Fruit fly (Drosophila melanogaster): ENCODE data around the gene CG1421.
A peak's percentile ranks its signal among the peaks of the same experiment; 100 is the strongest.

The CG1421 gene

dm6 chr2L:21868712-21869280 is 34.0 kb upstream of the CG1421 start:
- no peak for TF ChIP-seq fru (GFP tag; optimal IDR thresholded peaks at IDR 0.05)
- TF ChIP-seq Hr78 (GFP tag; optimal IDR thresholded peaks at IDR 0.05): no peak
- TF ChIP-seq woc (GFP tag; optimal IDR thresholded peaks at IDR 0.05): no peak
- no peak for TF ChIP-seq sv (GFP tag; optimal IDR thresholded peaks at IDR 0.05)
- no peak for TF ChIP-seq HLH106 (tag; optimal IDR thresholded peaks at IDR 0.05)
- TF ChIP-seq GATAd (GFP tag; optimal IDR thresholded peaks at IDR 0.05): no peak
- no peak for TF ChIP-seq brk (GFP tag; optimal IDR thresholded peaks at IDR 0.05)
- TF ChIP-seq dl (GFP tag; optimal IDR thresholded peaks at IDR 0.05; ENCODE audit: insufficient read depth in 1 of 2, partially characterized antibody in 2 of 2): no peak
- TF ChIP-seq Jra (GFP tag; optimal IDR thresholded peaks at IDR 0.05): no peak
- TF ChIP-seq CrebA (GFP tag; optimal IDR thresholded peaks at IDR 0.05; ENCODE audit: borderline replicate concordance): no peak
- no peak for TF ChIP-seq Myc (optimal IDR thresholded peaks at IDR 0.05)
- TF ChIP-seq OdsH (GFP tag; optimal IDR thresholded peaks at IDR 0.05): no peak
- TF ChIP-seq foxo (GFP tag; optimal IDR thresholded peaks at IDR 0.05): no peak
- no peak for TF ChIP-seq Vsx2 (GFP tag; optimal IDR thresholded peaks at IDR 0.05; ENCODE audit: partially characterized antibody)
- no peak for TF ChIP-seq br (GFP tag; optimal IDR thresholded peaks at IDR 0.05)
- TF ChIP-seq ey (GFP tag; optimal IDR thresholded peaks at IDR 0.05): no peak
- TF ChIP-seq lola (GFP tag; optimal IDR thresholded peaks at IDR 0.05): no peak
- TF ChIP-seq usp (GFP tag; optimal IDR thresholded peaks at IDR 0.05): no peak
- no peak for TF ChIP-seq pan (optimal IDR thresholded peaks at IDR 0.05)
- no peak for TF ChIP-seq psq (GFP tag; optimal IDR thresholded peaks at IDR 0.05)

dm6 chr2L:21871708-21872107 is 31.1 kb upstream of the CG1421 start:
- TF ChIP-seq br (GFP tag; optimal IDR thresholded peaks at IDR 0.05) (no peak), HLH106 (tag; optimal IDR thresholded peaks at IDR 0.05) (no peak), h (GFP tag; optimal IDR thresholded peaks at IDR 0.05) (no peak), CG32264 (GFP tag; optimal IDR thresholded peaks at IDR 0.05) (no peak)

- no peak for TF ChIP-seq h (GFP tag; optimal IDR thresholded peaks at IDR 0.05)
- TF ChIP-seq rgr (GFP tag; optimal IDR thresholded peaks at IDR 0.05): no peak
- TF ChIP-seq HLH106 (tag; optimal IDR thresholded peaks at IDR 0.05): no peak
- no peak for TF ChIP-seq Mio (GFP tag; optimal IDR thresholded peaks at IDR 0.05)
- TF ChIP-seq CG9705 (GFP tag; optimal IDR thresholded peaks at IDR 0.05): no peak
- TF ChIP-seq dl (GFP tag; optimal IDR thresholded peaks at IDR 0.05; ENCODE audit: insufficient read depth in 1 of 2, partially characterized antibody in 2 of 2): no peak
- no peak for TF ChIP-seq N (GFP tag; optimal IDR thresholded peaks at IDR 0.05)
- TF ChIP-seq sv (GFP tag; optimal IDR thresholded peaks at IDR 0.05): no peak
- TF ChIP-seq CrebA (GFP tag; optimal IDR thresholded peaks at IDR 0.05; ENCODE audit: borderline replicate concordance): no peak
- no peak for TF ChIP-seq sage (GFP tag; optimal IDR thresholded peaks at IDR 0.05)
- no peak for TF ChIP-seq ey (GFP tag; optimal IDR thresholded peaks at IDR 0.05)
Observed at dm6 chr2L:21873696-21874095, 29.1 kb upstream of the CG1421 start.

dm6 chr2L:21877006-21877405 is 25.8 kb upstream of the CG1421 start:
- TF ChIP-seq Dif (GFP tag; optimal IDR thresholded peaks at IDR 0.05; ENCODE audit: partially characterized antibody): no peak
- TF ChIP-seq GATAd (GFP tag; optimal IDR thresholded peaks at IDR 0.05): no peak
- TF ChIP-seq usp (GFP tag; optimal IDR thresholded peaks at IDR 0.05): no peak
- no peak for TF ChIP-seq Sp1 (GFP tag; optimal IDR thresholded peaks at IDR 0.05)
- no peak for TF ChIP-seq Hr78 (GFP tag; optimal IDR thresholded peaks at IDR 0.05)
- no peak for TF ChIP-seq CG9705 (GFP tag; optimal IDR thresholded peaks at IDR 0.05)

- TF ChIP-seq psq (GFP tag; optimal IDR thresholded peaks at IDR 0.05) (peak; percentile 45), h (GFP tag; optimal IDR thresholded peaks at IDR 0.05) (peak; percentile 57), Abd-B (GFP tag; optimal IDR thresholded peaks at IDR 0.05) (no peak), dl (GFP tag; optimal IDR thresholded peaks at IDR 0.05; ENCODE audit: insufficient read depth in 1 of 2, partially characterized antibody in 2 of 2) (no peak), dmrt93B (GFP tag; optimal IDR thresholded peaks at IDR 0.05) (peak; percentile 4), OdsH (GFP tag; optimal IDR thresholded peaks at IDR 0.05) (peak; percentile 46), lola (GFP tag; optimal IDR thresholded peaks at IDR 0.05) (no peak), rgr (GFP tag; optimal IDR thresholded peaks at IDR 0.05) (peak; percentile 45), N (GFP tag; optimal IDR thresholded peaks at IDR 0.05) (no peak), Hr83 (GFP tag; optimal IDR thresholded peaks at IDR 0.05; ENCODE audit: poor library complexity, severe bottlenecking) (no peak), CG32264 (GFP tag; optimal IDR thresholded peaks at IDR 0.05) (no peak), pan (optimal IDR thresholded peaks at IDR 0.05) (no peak), br (GFP tag; optimal IDR thresholded peaks at IDR 0.05) (peak; percentile 26), Sp1 (GFP tag; optimal IDR thresholded peaks at IDR 0.05) (peak; percentile 51), Hnf4 (GFP tag; optimal IDR thresholded peaks at IDR 0.05) (no peak), ey (GFP tag; optimal IDR thresholded peaks at IDR 0.05) (peak; percentile 36), CG9705 (GFP tag; optimal IDR thresholded peaks at IDR 0.05) (no peak), woc (GFP tag; optimal IDR thresholded peaks at IDR 0.05) (peak; percentile 52), brk (GFP tag; optimal IDR thresholded peaks at IDR 0.05) (no peak), fru (GFP tag; optimal IDR thresholded peaks at IDR 0.05) (peak; percentile 53), foxo (GFP tag; optimal IDR thresholded peaks at IDR 0.05) (peak in 1 of 2 experiments; percentile 54), HLH106 (tag; optimal IDR thresholded peaks at IDR 0.05) (peak; percentile 50), sage (GFP tag; optimal IDR thresholded peaks at IDR 0.05) (no peak)
Observed at dm6 chr2L:21879411-21879810, 23.4 kb upstream of the CG1421 start.

Measured in whole organism, wandering third instar larva.